Worm (Caenorhabditis elegans) whole organism, L2 larva: Measurements from ENCODE around the gene ced-11.

Source experiments
- C34F6.9 ChIP-seq: fragments of 150-350 bp; optimal IDR thresholded peaks from 2 replicates; lab custom pipeline; 2014; ENCODE audit warnings: missing biosample characterization, missing genetic modification characterization
- F13H6.1 ChIP-seq: sonication (generic microtip); optimal IDR thresholded peaks from 2 replicates; lab custom pipeline; 2016; ENCODE audit warnings: missing genetic modification characterization, missing compliant biosample characterization
- Y55F3AM.14 ChIP-seq: fragments of 200-800 bp; sonication (Bioruptor generic); optimal IDR thresholded peaks from 2 replicates; lab custom pipeline; 2018; ENCODE audit warnings: mild to moderate bottlenecking, missing genetic modification characterization, missing compliant biosample characterization
- ZK546.5 ChIP-seq: sonication (generic microtip); optimal IDR thresholded peaks from 2 replicates; lab custom pipeline; 2017; ENCODE audit warnings: missing biosample characterization, missing genetic modification characterization
- ama-1 ChIP-seq: fragments of 150-350 bp; optimal IDR thresholded peaks from 2 replicates; lab custom pipeline; 2018; ENCODE audit warnings: inconsistent platforms
- blmp-1 ChIP-seq: sonication (generic microtip); optimal IDR thresholded peaks from 2 replicates; lab custom pipeline; 2017; ENCODE audit warnings: missing genetic modification characterization, mild to moderate bottlenecking, missing compliant biosample characterization, antibody characterized with exemption, moderate library complexity; ENCODE audit not compliant: insufficient read depth
- ceh-16 ChIP-seq: fragments of 150-350 bp; optimal IDR thresholded peaks from 2 replicates; lab custom pipeline; 2014; ENCODE audit warnings: missing biosample characterization, missing genetic modification characterization
- ceh-82 ChIP-seq: fragments of 150-350 bp; optimal IDR thresholded peaks from 2 replicates; lab custom pipeline; 2014; ENCODE audit warnings: missing biosample characterization, missing genetic modification characterization
- crh-2 ChIP-seq: sonication (generic microtip); optimal IDR thresholded peaks from 2 replicates; lab custom pipeline; 2017; ENCODE audit warnings: missing biosample characterization, missing genetic modification characterization
- egl-27 ChIP-seq: sonication (generic microtip); optimal IDR thresholded peaks from 3 replicates; lab custom pipeline; 2017; ENCODE audit warnings: missing biosample characterization, missing genetic modification reagents, missing genetic modification characterization
- elt-1 ChIP-seq: fragments of 150-350 bp; optimal IDR thresholded peaks from 2 replicates; lab custom pipeline; 2014; ENCODE audit warnings: missing biosample characterization, missing genetic modification characterization
- elt-3 ChIP-seq: sonication (generic microtip); optimal IDR thresholded peaks from 2 replicates; lab custom pipeline; 2017; ENCODE audit warnings: missing biosample characterization, missing genetic modification characterization
- gmeb-1 ChIP-seq: fragments of 150-350 bp; optimal IDR thresholded peaks from 2 replicates; lab custom pipeline; 2014; ENCODE audit warnings: missing biosample characterization, missing genetic modification characterization
- lin-39 ChIP-seq: fragments of 150-350 bp; optimal IDR thresholded peaks from 2 replicates; lab custom pipeline; 2014; ENCODE audit warnings: missing biosample characterization, missing genetic modification reagents, missing genetic modification characterization
- lsy-2 ChIP-seq, 2 experiments: fragments of 150-350 bp in 1 of 2; sonication (generic microtip) in 1 of 2; optimal IDR thresholded peaks; 2 replicates each; lab custom pipeline; 2014 to 2017; ENCODE audit warnings: missing biosample characterization in 2 of 2, missing genetic modification characterization in 2 of 2
- mab-5 ChIP-seq: fragments of 150-350 bp; optimal IDR thresholded peaks from 2 replicates; lab custom pipeline; 2014; ENCODE audit warnings: missing biosample characterization, missing genetic modification characterization
- mbf-1 ChIP-seq: sonication (generic microtip); optimal IDR thresholded peaks from 2 replicates; lab custom pipeline; 2017; ENCODE audit warnings: missing biosample characterization, missing genetic modification characterization
- mdl-1 ChIP-seq, 2 experiments: fragments of 150-350 bp in 1 of 2; sonication (generic microtip) in 1 of 2; optimal IDR thresholded peaks; 2 replicates each; lab custom pipeline; 2017; ENCODE audit warnings: missing biosample characterization in 2 of 2, missing genetic modification characterization in 2 of 2
- nhr-10 ChIP-seq: sonication (generic microtip); optimal IDR thresholded peaks from 2 replicates; lab custom pipeline; 2017; ENCODE audit warnings: missing biosample characterization, missing genetic modification characterization
- nhr-12 ChIP-seq: fragments of 150-350 bp; optimal IDR thresholded peaks from 2 replicates; lab custom pipeline; 2014; ENCODE audit warnings: missing biosample characterization, missing genetic modification characterization
- nhr-129 ChIP-seq: fragments of 150-350 bp; optimal IDR thresholded peaks from 2 replicates; lab custom pipeline; 2014; ENCODE audit warnings: missing biosample characterization, missing genetic modification characterization
- nhr-21 ChIP-seq: fragments of 150-350 bp; optimal IDR thresholded peaks from 2 replicates; lab custom pipeline; 2014; ENCODE audit warnings: missing biosample characterization, missing genetic modification characterization
- nhr-237 ChIP-seq: fragments of 150-350 bp; optimal IDR thresholded peaks from 2 replicates; lab custom pipeline; 2014; ENCODE audit warnings: missing biosample characterization, missing genetic modification characterization
- nhr-6 ChIP-seq: fragments of 150-350 bp; optimal IDR thresholded peaks from 2 replicates; lab custom pipeline; 2014; ENCODE audit warnings: missing biosample characterization, missing genetic modification characterization
- nhr-77 ChIP-seq: fragments of 150-350 bp; optimal IDR thresholded peaks from 2 replicates; lab custom pipeline; 2014; ENCODE audit warnings: missing biosample characterization, missing genetic modification characterization
- sem-4 ChIP-seq: fragments of 150-350 bp; optimal IDR thresholded peaks from 2 replicates; lab custom pipeline; 2014; ENCODE audit warnings: missing biosample characterization, missing genetic modification reagents, missing genetic modification characterization
- skn-1 ChIP-seq: sonication (generic microtip); optimal IDR thresholded peaks from 2 replicates; lab custom pipeline; 2017; ENCODE audit warnings: missing biosample characterization, missing genetic modification characterization
- sma-3 ChIP-seq: sonication (generic microtip); optimal IDR thresholded peaks from 2 replicates; lab custom pipeline; 2016; ENCODE audit warnings: missing genetic modification reagents, missing genetic modification characterization, missing compliant biosample characterization
- sma-9 ChIP-seq, 2 experiments: fragments of 150-350 bp in 1 of 2; sonication (generic microtip) in 1 of 2; optimal IDR thresholded peaks; 2 replicates each; lab custom pipeline; 2014 to 2016; ENCODE audit warnings: missing genetic modification characterization in 2 of 2, mild to moderate bottlenecking in 1 of 2, missing biosample characterization in 1 of 2, missing compliant biosample characterization in 1 of 2, missing genetic modification reagents in 1 of 2, moderate library complexity in 1 of 2
- unc-62 ChIP-seq: fragments of 150-350 bp; optimal IDR thresholded peaks from 2 replicates; lab custom pipeline; 2014; ENCODE audit warnings: missing biosample characterization, missing genetic modification reagents, missing genetic modification characterization
- zag-1 ChIP-seq: fragments of 150-350 bp; optimal IDR thresholded peaks from 2 replicates; lab custom pipeline; 2014; ENCODE audit warnings: missing biosample characterization, missing genetic modification characterization
- ztf-1 ChIP-seq: fragments of 200-800 bp; sonication (Bioruptor generic); conservative IDR thresholded peaks from 2 replicates; pipeline ENCODE4 v1.3.6; 2022; ENCODE audit warnings: missing genetic modification characterization, missing compliant biosample characterization

The ced-11 gene

DNA sequence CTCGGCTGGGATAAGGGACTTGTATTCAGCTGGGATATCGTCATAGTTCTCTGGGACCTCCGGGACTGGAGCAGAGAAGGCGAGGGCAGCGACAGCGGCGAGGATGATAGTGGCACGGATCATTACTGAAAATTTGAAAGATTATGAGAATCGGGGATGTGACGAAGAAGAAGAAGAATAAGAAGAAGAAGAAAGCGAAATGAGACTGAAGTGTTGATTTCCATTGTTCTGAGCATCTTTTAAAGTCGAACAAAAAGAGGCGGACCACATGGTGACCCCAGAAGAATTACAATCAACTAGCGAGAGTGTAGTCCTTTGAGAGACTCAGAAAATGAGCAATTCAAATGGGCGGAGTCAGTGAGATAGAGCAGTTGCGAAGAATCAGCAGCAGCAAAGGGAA lies 38.3 kb upstream of the ced-11 start, which contains the start of gene far-1:
far-1 (minus strand) TSS at position 125 of the 400 bp plus-strand sequence.
- TF ChIP-seq elt-3 (tag; lab: Kevin White, UChicago), result no peak
- TF ChIP-seq sem-4 (tag; lab: Kevin White, UChicago), result no peak
- no peak for TF ChIP-seq F13H6.1 (tag; lab: Kevin White, UChicago)
- peak; percentile 11 for TF ChIP-seq C34F6.9 (tag; lab: Kevin White, UChicago)
- TF ChIP-seq lsy-2 (tag; optimal IDR thresholded peaks at IDR 0.05; lab: Kevin White, UChicago), result peak in 1 of 2 experiments; percentile 18
- TF ChIP-seq nhr-129 (tag; lab: Kevin White, UChicago), result peak; percentile 7
- TF ChIP-seq ama-1 (lab: Kevin White, UChicago), result peak; percentile 58
- TF ChIP-seq nhr-237, result no peak
- TF ChIP-seq, all 48 proteins: peak for 4

DNA sequence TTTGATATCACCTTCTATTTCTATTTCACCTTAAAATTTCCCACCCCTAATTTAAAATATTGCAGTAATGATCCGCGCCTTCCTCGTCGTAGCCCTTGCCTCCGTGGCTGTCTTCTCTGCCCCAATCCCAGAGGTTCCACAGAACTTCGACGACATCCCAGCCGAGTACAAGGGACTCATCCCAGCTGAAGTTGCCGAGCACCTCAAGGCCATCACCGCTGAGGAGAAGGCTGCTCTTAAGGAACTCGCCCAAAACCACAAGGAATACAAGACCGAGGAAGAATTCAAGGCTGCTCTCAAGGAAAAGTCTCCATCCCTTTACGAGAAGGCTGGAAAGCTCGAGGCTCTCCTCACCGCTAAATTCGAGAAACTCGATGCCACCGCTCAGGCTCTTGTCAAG lies 37.6 kb upstream of the ced-11 start, which contains the start of gene far-2:
far-2 (plus strand) TSS at position 66 of the 400 bp plus-strand sequence.
- TF ChIP-seq mbf-1 (no peak), Y55F3AM.14 (GFP tag; lab: Kevin White, UChicago) (no peak), nhr-10 (no peak), ZK546.5 (tag; lab: Kevin White, UChicago) (no peak), ceh-82 (tag; lab: Kevin White, UChicago) (no peak), ceh-16 (tag; lab: Kevin White, UChicago) (no peak), gmeb-1 (tag; lab: Kevin White, UChicago) (no peak), unc-62 (GFP tag; lab: Kevin White, UChicago) (no peak), mab-5 (tag; lab: Kevin White, UChicago) (no peak), nhr-6 (tag; lab: Kevin White, UChicago) (no peak), nhr-237 (no peak), nhr-77 (tag; lab: Kevin White, UChicago) (no peak), F13H6.1 (tag; lab: Kevin White, UChicago) (no peak), elt-1 (tag; lab: Kevin White, UChicago) (no peak), mdl-1 (tag; optimal IDR thresholded peaks at IDR 0.05; lab: Kevin White, UChicago) (no peak), egl-27 (no peak), skn-1 (no peak), blmp-1 (no peak), sma-9 (GFP tag; optimal IDR thresholded peaks at IDR 0.05; lab: Kevin White, UChicago) (no peak), sma-9 (tag; optimal IDR thresholded peaks at IDR 0.05; lab: Kevin White, UChicago) (no peak)
- TF ChIP-seq, all 48 proteins: peak for 0

DNA sequence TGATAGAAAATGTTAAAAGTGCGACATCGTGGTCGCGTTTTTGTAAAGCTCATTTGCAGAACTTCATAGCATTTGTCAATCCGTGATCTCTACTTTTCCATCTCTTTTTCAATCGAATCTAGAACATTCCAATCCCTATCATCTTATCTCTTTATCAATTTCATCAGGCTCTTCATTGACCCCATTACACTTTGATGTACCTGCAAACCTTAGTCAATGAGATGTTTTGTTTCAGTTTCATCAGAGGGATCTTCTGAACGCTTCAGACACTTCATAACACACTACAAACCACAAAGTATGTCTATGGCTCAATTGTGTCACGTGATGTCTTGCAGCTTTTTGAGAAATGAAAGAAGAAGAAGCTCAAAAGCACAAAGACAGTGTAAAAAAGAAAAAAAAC lies 36.2 kb upstream of the ced-11 start:
- TF ChIP-seq mdl-1 (tag; optimal IDR thresholded peaks at IDR 0.05; lab: Kevin White, UChicago), result no peak
- TF ChIP-seq nhr-21 (tag; lab: Kevin White, UChicago), result no peak
- peak in 1 of 2 experiments; percentile 32 for TF ChIP-seq lsy-2 (tag; optimal IDR thresholded peaks at IDR 0.05; lab: Kevin White, UChicago)
- TF ChIP-seq sma-9 (GFP tag; optimal IDR thresholded peaks at IDR 0.05; lab: Kevin White, UChicago), result peak; percentile 47
- no peak for TF ChIP-seq sma-9 (tag; optimal IDR thresholded peaks at IDR 0.05; lab: Kevin White, UChicago)
- TF ChIP-seq C34F6.9 (tag; lab: Kevin White, UChicago), result peak; percentile 37
- TF ChIP-seq blmp-1, result no peak
- peak; percentile 26 for TF ChIP-seq sem-4 (tag; lab: Kevin White, UChicago)
- peak; percentile 35 for TF ChIP-seq nhr-129 (tag; lab: Kevin White, UChicago)
- TF ChIP-seq F13H6.1 (tag; lab: Kevin White, UChicago), result peak; percentile 26

DNA sequence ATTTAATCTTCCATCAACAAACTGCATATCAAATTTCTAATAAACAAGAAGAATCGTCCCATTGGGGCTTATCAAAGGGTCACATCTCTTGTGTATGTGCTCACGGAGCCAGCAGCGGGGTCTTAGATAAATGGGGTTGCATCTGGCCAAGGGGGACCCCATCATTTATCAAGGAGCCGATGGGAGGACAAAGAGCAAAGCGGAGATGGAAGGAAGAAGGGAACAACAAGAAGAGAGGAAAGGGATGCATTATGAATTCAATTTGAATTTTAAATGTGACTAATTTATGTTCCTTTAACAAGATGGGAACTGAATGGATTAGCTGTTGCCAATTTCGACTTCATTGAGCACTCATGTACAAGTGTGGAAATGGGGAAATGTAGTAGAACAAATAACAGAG lies 35.0 kb upstream of the ced-11 start:
- TF ChIP-seq F13H6.1 (tag; lab: Kevin White, UChicago), result peak; percentile 44
- TF ChIP-seq sma-9 (GFP tag; optimal IDR thresholded peaks at IDR 0.05; lab: Kevin White, UChicago), result peak; percentile 35
- TF ChIP-seq sma-9 (tag; optimal IDR thresholded peaks at IDR 0.05; lab: Kevin White, UChicago), result no peak
- no peak for TF ChIP-seq sma-3 (GFP tag; lab: Kevin White, UChicago)
- TF ChIP-seq lsy-2 (tag; optimal IDR thresholded peaks at IDR 0.05; lab: Kevin White, UChicago), result peak in 1 of 2 experiments; percentile 50
- TF ChIP-seq unc-62 (GFP tag; lab: Kevin White, UChicago), result no peak
- no peak for TF ChIP-seq nhr-6 (tag; lab: Kevin White, UChicago)
- TF ChIP-seq C34F6.9 (tag; lab: Kevin White, UChicago), result peak; percentile 28
- TF ChIP-seq crh-2 (tag; lab: Kevin White, UChicago), result no peak
- TF ChIP-seq nhr-12 (tag; lab: Kevin White, UChicago), result no peak
- peak; percentile 9 for TF ChIP-seq lin-39 (tag; lab: Kevin White, UChicago)
- TF ChIP-seq mab-5 (tag; lab: Kevin White, UChicago), result peak; percentile 84
- TF ChIP-seq zag-1 (tag; lab: Kevin White, UChicago), result peak; percentile 42
- no peak for TF ChIP-seq ztf-1 (GFP tag; lab: Robert Waterston, UW)
